Worm (Caenorhabditis elegans) whole organism, L4 larva: ENCODE data around the gene snt-1.

Experiments used
- F37D6.2 ChIP-seq: sonication (generic microtip); optimal IDR thresholded peaks from 2 replicates; lab custom pipeline; 2016; ENCODE audit warnings: mild to moderate bottlenecking, missing genetic modification characterization, missing compliant biosample characterization
- Y105C5A.15 ChIP-seq: fragments of 200-800 bp; sonication (Bioruptor generic); IDR thresholded peaks from 2 replicates; pipeline ENCODE4 v1.3.6; 2022; ENCODE audit warnings: missing genetic modification characterization, missing compliant biosample characterization
- Y48G9A.11 ChIP-seq: fragments of 200-800 bp; sonication (Bioruptor generic); IDR thresholded peaks from 2 replicates; pipeline ENCODE4 v1.3.6; 2022; ENCODE audit warnings: missing genetic modification reagents, missing genetic modification characterization, missing compliant biosample characterization
- Y75B8A.6 ChIP-seq: fragments of 200-800 bp; sonication (Bioruptor generic); IDR thresholded peaks from 2 replicates; pipeline ENCODE4 v1.3.6; 2022; ENCODE audit warnings: missing genetic modification reagents, missing genetic modification characterization, missing compliant biosample characterization
- ZK546.5 ChIP-seq, 2 experiments: sonication (generic microtip); optimal IDR thresholded peaks; 2 replicates each; lab custom pipeline; 2017; ENCODE audit warnings: missing biosample characterization in 2 of 2, missing genetic modification characterization in 2 of 2
- aly-2 ChIP-seq: sonication (generic microtip); optimal IDR thresholded peaks from 2 replicates; lab custom pipeline; 2018; ENCODE audit warnings: missing biosample characterization, missing genetic modification characterization
- arid-1 ChIP-seq: fragments of 200-800 bp; sonication (Bioruptor generic); conservative IDR thresholded peaks from 2 replicates; pipeline ENCODE4 v1.3.6; 2022; ENCODE audit warnings: missing genetic modification reagents, missing genetic modification characterization, missing compliant biosample characterization
- ceh-32 ChIP-seq: sonication (generic microtip); optimal IDR thresholded peaks from 2 replicates; lab custom pipeline; 2016; ENCODE audit warnings: mild to moderate bottlenecking, missing genetic modification characterization, missing compliant biosample characterization; ENCODE audit not compliant: poor library complexity
- ceh-44 ChIP-seq: fragments of 200-800 bp; sonication (Bioruptor generic); IDR thresholded peaks from 2 replicates; pipeline ENCODE4 v1.3.6; 2022; ENCODE audit warnings: missing genetic modification reagents, missing genetic modification characterization, missing compliant biosample characterization
- cey-2 ChIP-seq: sonication (generic microtip); optimal IDR thresholded peaks from 3 replicates; lab custom pipeline; 2017; ENCODE audit warnings: missing genetic modification characterization, mild to moderate bottlenecking, missing compliant biosample characterization, antibody characterized with exemption, borderline replicate concordance; ENCODE audit not compliant: insufficient read depth
- daf-19 ChIP-seq: fragments of 200-800 bp; sonication (Bioruptor generic); conservative IDR thresholded peaks from 2 replicates; pipeline ENCODE4 v1.3.6; 2022; ENCODE audit warnings: missing genetic modification characterization, missing compliant biosample characterization
- dmd-6 ChIP-seq: fragments of 200-800 bp; sonication (Bioruptor generic); IDR thresholded peaks from 2 replicates; pipeline ENCODE4 v1.3.6; 2022; ENCODE audit warnings: missing genetic modification reagents, missing genetic modification characterization, missing compliant biosample characterization
- dmd-8 ChIP-seq: fragments of 200-800 bp; sonication (Bioruptor generic); IDR thresholded peaks from 2 replicates; pipeline ENCODE4 v1.3.6; 2022; ENCODE audit warnings: missing genetic modification characterization, missing compliant biosample characterization
- duxl-1 ChIP-seq: sonication (generic microtip); optimal IDR thresholded peaks from 2 replicates; lab custom pipeline; 2016; ENCODE audit warnings: mild to moderate bottlenecking, missing genetic modification characterization, moderate library complexity, missing compliant biosample characterization; ENCODE audit not compliant: poor library complexity
- egl-43 ChIP-seq: fragments of 200-800 bp; sonication (Bioruptor generic); IDR thresholded peaks from 2 replicates; pipeline ENCODE4 v1.3.6; 2022; ENCODE audit warnings: missing genetic modification reagents, missing genetic modification characterization, missing compliant biosample characterization
- fkh-10 ChIP-seq: fragments of 150-350 bp; optimal IDR thresholded peaks from 2 replicates; lab custom pipeline; 2014; ENCODE audit warnings: missing biosample characterization, missing genetic modification reagents, missing genetic modification characterization
- hif-1 ChIP-seq, 2 experiments: sonication (generic microtip); optimal IDR thresholded peaks; 2 replicates each; lab custom pipeline; 2016 to 2017; ENCODE audit warnings: missing compliant biosample characterization in 2 of 2, missing genetic modification characterization in 2 of 2, missing genetic modification reagents in 2 of 2, missing genotype in 2 of 2, mild to moderate bottlenecking in 1 of 2
- hmg-1.1 ChIP-seq: fragments of 200-800 bp; sonication (Bioruptor generic); IDR thresholded peaks from 2 replicates; pipeline ENCODE4 v1.3.6; 2022; ENCODE audit warnings: missing genetic modification reagents, missing genetic modification characterization, missing compliant biosample characterization
- jun-1 ChIP-seq: fragments of 150-350 bp; optimal IDR thresholded peaks from 2 replicates; lab custom pipeline; 2014; ENCODE audit warnings: missing biosample characterization, missing genetic modification reagents, missing genetic modification characterization
- lin-13 ChIP-seq: fragments of 150-350 bp; optimal IDR thresholded peaks from 2 replicates; lab custom pipeline; 2014; ENCODE audit warnings: missing biosample characterization, missing genetic modification reagents, missing genetic modification characterization
- lin-38 ChIP-seq: fragments of 200-800 bp; sonication (Bioruptor generic); IDR thresholded peaks from 2 replicates; pipeline ENCODE4 v1.3.6; 2022; ENCODE audit warnings: missing genetic modification reagents, missing genetic modification characterization, missing compliant biosample characterization
- lir-3 ChIP-seq: sonication (generic microtip); optimal IDR thresholded peaks from 2 replicates; lab custom pipeline; 2016; ENCODE audit warnings: mild to moderate bottlenecking, missing genetic modification characterization, missing compliant biosample characterization
- lsy-2 ChIP-seq, 2 experiments: fragments of 150-350 bp in 1 of 2; sonication (generic microtip) in 1 of 2; optimal IDR thresholded peaks; 2 replicates each; lab custom pipeline; 2014 to 2017; ENCODE audit warnings: missing biosample characterization in 2 of 2, missing genetic modification characterization in 2 of 2
- mdt-29 ChIP-seq: fragments of 200-800 bp; sonication (Bioruptor generic); IDR thresholded peaks from 2 replicates; pipeline ENCODE4 v1.3.6; 2022; ENCODE audit warnings: missing genetic modification reagents, missing genetic modification characterization, missing compliant biosample characterization
- mep-1 ChIP-seq: fragments of 150-350 bp; sonication (generic microtip); optimal IDR thresholded peaks from 3 replicates; lab custom pipeline; 2014; ENCODE audit warnings: missing biosample characterization, missing genetic modification characterization
- mxl-2 ChIP-seq: fragments of 200-800 bp; sonication (Bioruptor generic); conservative IDR thresholded peaks from 2 replicates; pipeline ENCODE4 v1.3.6; 2022; ENCODE audit warnings: missing genetic modification reagents, missing genetic modification characterization, missing compliant biosample characterization
- nhr-102 ChIP-seq: sonication (generic microtip); optimal IDR thresholded peaks from 2 replicates; lab custom pipeline; 2016; ENCODE audit warnings: mild to moderate bottlenecking, missing genetic modification characterization, moderate library complexity, missing compliant biosample characterization
- nhr-25 ChIP-seq: sonication (generic microtip); optimal IDR thresholded peaks from 2 replicates; lab custom pipeline; 2017; ENCODE audit warnings: missing genetic modification characterization, mild to moderate bottlenecking, missing compliant biosample characterization, antibody characterized with exemption, moderate library complexity, borderline replicate concordance; ENCODE audit not compliant: insufficient read depth
- nhr-42 ChIP-seq: fragments of 200-800 bp; sonication (Bioruptor generic); IDR thresholded peaks from 2 replicates; pipeline ENCODE4 v1.3.6; 2022; ENCODE audit warnings: missing genetic modification characterization, missing compliant biosample characterization
- nhr-76 ChIP-seq: fragments of 150-350 bp; optimal IDR thresholded peaks from 2 replicates; lab custom pipeline; 2014; ENCODE audit warnings: missing biosample characterization, missing genetic modification characterization
- php-3 ChIP-seq: fragments of 200-800 bp; sonication (Bioruptor generic); IDR thresholded peaks from 2 replicates; pipeline ENCODE4 v1.3.6; 2022; ENCODE audit warnings: missing genetic modification reagents, missing genetic modification characterization, missing compliant biosample characterization
- pqm-1 ChIP-seq: sonication (generic microtip); optimal IDR thresholded peaks from 2 replicates; lab custom pipeline; 2017; ENCODE audit warnings: missing biosample characterization, missing genetic modification characterization
- rbr-2 ChIP-seq: sonication (generic microtip); optimal IDR thresholded peaks from 2 replicates; lab custom pipeline; 2016; ENCODE audit warnings: missing genotype, missing genetic modification characterization, missing compliant biosample characterization
- sdz-12 ChIP-seq: fragments of 200-800 bp; sonication (Bioruptor generic); optimal IDR thresholded peaks from 2 replicates; lab custom pipeline; 2018; ENCODE audit warnings: mild to moderate bottlenecking, missing genetic modification characterization, missing compliant biosample characterization
- skn-1 ChIP-seq: fragments of 150-350 bp; optimal IDR thresholded peaks from 2 replicates; lab custom pipeline; 2014; ENCODE audit warnings: missing biosample characterization, missing genetic modification characterization
- spr-3 ChIP-seq: fragments of 200-800 bp; sonication (Bioruptor generic); optimal IDR thresholded peaks from 2 replicates; lab custom pipeline; 2018; ENCODE audit warnings: mild to moderate bottlenecking, missing genetic modification characterization, missing compliant biosample characterization
- tra-1 ChIP-seq: fragments of 200-800 bp; sonication (Bioruptor generic); IDR thresholded peaks from 2 replicates; pipeline ENCODE4 v1.3.6; 2022; ENCODE audit warnings: missing genetic modification reagents, missing genetic modification characterization, missing compliant biosample characterization
- unc-130 ChIP-seq: sonication (generic microtip); optimal IDR thresholded peaks from 2 replicates; lab custom pipeline; 2016; ENCODE audit warnings: missing genetic modification reagents, missing genetic modification characterization, missing compliant biosample characterization
- unc-62 ChIP-seq, 3 experiments: fragments of 150-350 bp in 1 of 3; sonication (generic microtip); optimal IDR thresholded peaks in 2 of 3; peaks in 1 of 3; 1 replicate in 1 of 3; 2 replicates in 2 of 3; lab custom pipeline; 2014 to 2017; ENCODE audit warnings: missing biosample characterization in 3 of 3, missing genetic modification characterization in 3 of 3, missing genetic modification reagents in 3 of 3, missing genotype in 1 of 3
- zag-1 ChIP-seq: fragments of 150-350 bp; optimal IDR thresholded peaks from 2 replicates; lab custom pipeline; 2014; ENCODE audit warnings: missing biosample characterization, missing genetic modification characterization
- zip-2 ChIP-seq: fragments of 150-350 bp; optimal IDR thresholded peaks from 2 replicates; lab custom pipeline; 2014; ENCODE audit warnings: missing biosample characterization, missing genetic modification characterization

snt-1 gene

ce11 chrII:6800104-6800711 lies 10.6 kb upstream of the snt-1 start, which contains the start of gene F31E8.4 (continued):
- TF ChIP-seq lin-38 (GFP tag; lab: Robert Waterston, UW) (no peak), Y48G9A.11 (GFP tag; lab: Robert Waterston, UW) (no peak), cey-2 (tag; lab: Kevin White, UChicago) (no peak), tra-1 (GFP tag; lab: Robert Waterston, UW) (0 out of 2 replicates have a peak, but pooled peaks have one; percentile 18), nhr-102 (tag; lab: Kevin White, UChicago) (no peak), dmd-8 (GFP tag; lab: Robert Waterston, UW) (no peak), lir-3 (tag; lab: Kevin White, UChicago) (no peak), egl-43 (no peak), jun-1 (tag; lab: Kevin White, UChicago) (no peak), unc-62 (GFP tag; optimal IDR thresholded peaks at IDR 0.05 in 1 of 2; lab: Kevin White, UChicago) (peak in 1 of 2 experiments; percentile 88), unc-62 (tag; optimal IDR thresholded peaks at IDR 0.05; lab: Kevin White, UChicago) (no peak), nhr-76 (tag; lab: Kevin White, UChicago) (no peak), unc-130 (GFP tag; lab: Kevin White, UChicago) (no peak), nhr-25 (tag; lab: Kevin White, UChicago) (no peak), hif-1 (tag; optimal IDR thresholded peaks at IDR 0.05; lab: Kevin White, UChicago) (no peak), ZK546.5 (tag; optimal IDR thresholded peaks at IDR 0.05; lab: Kevin White, UChicago) (no peak), mdt-29 (GFP tag; lab: Robert Waterston, UW) (no peak)

- no peak for TF ChIP-seq ceh-44 (GFP tag; lab: Robert Waterston, UW)
- peak in 1 of 2 experiments; percentile 70 for TF ChIP-seq unc-62 (GFP tag; optimal IDR thresholded peaks at IDR 0.05 in 1 of 2; lab: Kevin White, UChicago)
- TF ChIP-seq unc-62 (tag; optimal IDR thresholded peaks at IDR 0.05; lab: Kevin White, UChicago): no peak
Observed at ce11 chrII:6801262-6801661, 9.5 kb upstream of the snt-1 start.

ce11 chrII:6803024-6803423 lies 7.7 kb upstream of the snt-1 start, which contains the start of gene tab-1:
TSS of gene tab-1 (plus strand) at chrII:6803324.
- no peak for TF ChIP-seq unc-62 (GFP tag; optimal IDR thresholded peaks at IDR 0.05 in 1 of 2; lab: Kevin White, UChicago)
- no peak for TF ChIP-seq unc-62 (tag; optimal IDR thresholded peaks at IDR 0.05; lab: Kevin White, UChicago)
- no peak for TF ChIP-seq duxl-1 (tag; lab: Kevin White, UChicago)
- no peak for TF ChIP-seq lin-13

- no peak for TF ChIP-seq mep-1 (tag; lab: Kevin White, UChicago)
- TF ChIP-seq aly-2 (tag; lab: Kevin White, UChicago): no peak
- TF ChIP-seq php-3: no peak
- TF ChIP-seq skn-1 (tag; lab: Kevin White, UChicago): no peak
- TF ChIP-seq nhr-42 (GFP tag; lab: Robert Waterston, UW): no peak
- TF ChIP-seq zag-1: no peak
- TF ChIP-seq, all 104 proteins: peak for 0
Observed at ce11 chrII:6807162-6807561, 3.6 kb upstream of the snt-1 start, which contains the start of gene F31E8.5. TSS of gene F31E8.5 (minus strand) at chrII:6807262.

ce11 chrII:6808539-6808938 lies 2.2 kb upstream of the snt-1 start:
- TF ChIP-seq Y105C5A.15 (GFP tag; lab: Robert Waterston, UW) (no peak), daf-19 (GFP tag; lab: Robert Waterston, UW) (no peak), mxl-2 (GFP tag; lab: Robert Waterston, UW) (no peak), ceh-32 (tag; lab: Kevin White, UChicago) (no peak), Y75B8A.6 (no peak), hmg-1.1 (GFP tag; lab: Robert Waterston, UW) (peak; percentile 75), zip-2 (tag; lab: Kevin White, UChicago) (no peak), pqm-1 (tag; lab: Kevin White, UChicago) (no peak), lsy-2 (tag; optimal IDR thresholded peaks at IDR 0.05; lab: Kevin White, UChicago) (peak in 1 of 2 experiments; percentile 18), dmd-6 (no peak), dmd-8 (GFP tag; lab: Robert Waterston, UW) (no peak), F37D6.2 (peak; percentile 52), spr-3 (GFP tag; lab: Kevin White, UChicago) (no peak), unc-130 (GFP tag; lab: Kevin White, UChicago) (no peak), ZK546.5 (tag; optimal IDR thresholded peaks at IDR 0.05; lab: Kevin White, UChicago) (no peak), fkh-10 (GFP tag; lab: Kevin White, UChicago) (peak; percentile 74), rbr-2 (tag; lab: Kevin White, UChicago) (peak; percentile 53), sdz-12 (GFP tag; lab: Kevin White, UChicago) (no peak), arid-1 (no peak), php-3 (no peak)
